Worm (Caenorhabditis elegans) whole organism, L3 larva: ENCODE measurements around the gene B0454.26.

Experiments
- aly-2 ChIP-seq: fragments of 150-350 bp; optimal IDR thresholded peaks from 2 replicates; lab custom pipeline; 2014; ENCODE audit warnings: missing biosample characterization, missing genetic modification characterization
- ama-1 ChIP-seq: fragments of 150-350 bp; optimal IDR thresholded peaks from 2 replicates; lab custom pipeline; 2018
- ceh-16 ChIP-seq: sonication (generic microtip); optimal IDR thresholded peaks from 2 replicates; lab custom pipeline; 2017; ENCODE audit warnings: missing biosample characterization, missing genetic modification characterization
- ceh-28 ChIP-seq: fragments of 150-350 bp; optimal IDR thresholded peaks from 2 replicates; lab custom pipeline; 2014; ENCODE audit warnings: missing biosample characterization, missing genetic modification reagents, missing genetic modification characterization
- elt-3 ChIP-seq, 3 experiments: fragments of 150-350 bp in 1 of 3; sonication (generic microtip) in 2 of 3; optimal IDR thresholded peaks; 2 replicates in 2 of 3; 4 replicates in 1 of 3; lab custom pipeline; 2014 to 2017; ENCODE audit warnings: missing biosample characterization in 3 of 3, missing genetic modification characterization in 3 of 3
- hmg-11 ChIP-seq: sonication (generic microtip); optimal IDR thresholded peaks from 2 replicates; lab custom pipeline; 2016; ENCODE audit warnings: missing genetic modification characterization, missing compliant biosample characterization
- snpc-4 ChIP-seq: fragments of 150-350 bp; optimal IDR thresholded peaks from 2 replicates; lab custom pipeline; 2014; ENCODE audit warnings: missing biosample characterization, missing genetic modification characterization
- ztf-11 ChIP-seq: fragments of 150-350 bp; optimal IDR thresholded peaks from 2 replicates; lab custom pipeline; 2014; ENCODE audit warnings: missing biosample characterization, missing genetic modification characterization

DNA sequence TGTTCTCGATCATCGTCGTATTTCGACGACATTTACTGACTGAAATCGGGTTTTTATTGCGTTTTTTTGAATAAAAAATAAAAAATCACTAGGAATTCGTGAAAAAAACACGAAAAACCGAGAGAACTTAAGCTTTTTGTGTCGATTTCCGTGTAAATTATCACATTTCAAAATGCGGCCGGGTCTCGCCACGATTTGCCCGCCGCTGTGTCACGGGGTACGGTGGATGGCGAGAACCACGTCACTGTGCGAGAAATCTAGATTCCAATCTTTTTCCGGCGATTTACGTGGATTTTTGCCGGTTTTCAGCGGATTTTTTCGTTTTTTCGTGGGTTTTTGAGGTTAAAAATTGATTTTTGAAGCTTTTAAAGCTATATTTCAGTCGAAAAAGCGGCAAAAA, 38.6 kb upstream of the B0454.26 start, which contains the start of gene Y25C1A.8:
- TF ChIP-seq ama-1 (lab: Kevin White, UChicago) (peak; percentile 20), hmg-11 (tag; lab: Kevin White, UChicago) (peak; percentile 91), elt-3 (tag; optimal IDR thresholded peaks at IDR 0.05; lab: Kevin White, UChicago) (peak in 1 of 3 experiments; percentile 32), snpc-4 (peak; percentile 85), ztf-11 (no peak), ceh-16 (tag; lab: Kevin White, UChicago) (no peak), aly-2 (tag; lab: Kevin White, UChicago) (peak; percentile 82), ceh-28 (tag; lab: Kevin White, UChicago) (peak; percentile 86)
